Worm (Caenorhabditis elegans) whole organism, late embryonic: ENCODE results near the gene ZK1248.17.
"Not testable (repeated sequence)": the region's sequence is repeated elsewhere in the genome, so short reads cannot be mapped to it uniquely, and the experiment has no call there.

Experiments
- C08G9.2 ChIP-seq: sonication (generic microtip); optimal IDR thresholded peaks from 2 replicates; lab custom pipeline; 2016; ENCODE audit warnings: mild to moderate bottlenecking, missing genetic modification characterization, moderate library complexity, missing compliant biosample characterization
- C38D4.7 ChIP-seq: fragments of 200-800 bp; sonication (Bioruptor generic); optimal IDR thresholded peaks from 2 replicates; lab custom pipeline; 2018; ENCODE audit warnings: mild to moderate bottlenecking, missing genetic modification characterization, moderate library complexity, missing compliant biosample characterization
- K09A11.1 ChIP-seq: sonication (generic microtip); optimal IDR thresholded peaks from 2 replicates; lab custom pipeline; 2017; ENCODE audit warnings: antibody characterized with exemption, mild to moderate bottlenecking, missing genetic modification characterization, missing compliant biosample characterization; ENCODE audit not compliant: insufficient read depth
- T23F11.4 ChIP-seq: fragments of 200-800 bp; sonication (Bioruptor generic); optimal IDR thresholded peaks from 2 replicates; lab custom pipeline; 2018; ENCODE audit warnings: mild to moderate bottlenecking, missing genetic modification characterization, missing compliant biosample characterization
- Y22D7AL.16 ChIP-seq: sonication (generic microtip); optimal IDR thresholded peaks from 2 replicates; lab custom pipeline; 2016; ENCODE audit warnings: missing genetic modification characterization, missing compliant biosample characterization
- ahr-1 ChIP-seq: sonication (generic microtip); optimal IDR thresholded peaks from 2 replicates; lab custom pipeline; 2016; ENCODE audit warnings: missing genetic modification characterization, missing compliant biosample characterization
- ceh-2 ChIP-seq: sonication (generic microtip); optimal IDR thresholded peaks from 2 replicates; lab custom pipeline; 2016; ENCODE audit warnings: missing genotype, missing genetic modification characterization, missing compliant biosample characterization
- ceh-22 ChIP-seq: sonication (generic microtip); optimal IDR thresholded peaks from 2 replicates; lab custom pipeline; 2017; ENCODE audit warnings: missing biosample characterization, missing genetic modification characterization
- ceh-30 ChIP-seq: fragments of 150-350 bp; optimal IDR thresholded peaks from 2 replicates; lab custom pipeline; 2014; ENCODE audit warnings: missing biosample characterization, missing genetic modification characterization
- ceh-34 ChIP-seq: sonication (generic microtip); optimal IDR thresholded peaks from 2 replicates; lab custom pipeline; 2016; ENCODE audit warnings: mild to moderate bottlenecking, missing genetic modification characterization, missing compliant biosample characterization
- ceh-6 ChIP-seq: fragments of 200-800 bp; sonication (Bioruptor generic); optimal IDR thresholded peaks from 2 replicates; lab custom pipeline; 2018; ENCODE audit warnings: mild to moderate bottlenecking, missing genetic modification characterization, missing compliant biosample characterization
- ceh-9 ChIP-seq: sonication (generic microtip); optimal IDR thresholded peaks from 2 replicates; lab custom pipeline; 2016; ENCODE audit warnings: mild to moderate bottlenecking, missing genetic modification characterization, inconsistent platforms, missing compliant biosample characterization
- dmd-4 ChIP-seq: sonication (generic microtip); optimal IDR thresholded peaks from 2 replicates; lab custom pipeline; 2016; ENCODE audit warnings: borderline replicate concordance, missing genetic modification characterization, missing compliant biosample characterization
- dve-1 ChIP-seq: sonication (generic microtip); optimal IDR thresholded peaks from 2 replicates; lab custom pipeline; 2017; ENCODE audit warnings: antibody characterized with exemption, mild to moderate bottlenecking, missing genetic modification characterization, missing compliant biosample characterization
- elt-2 ChIP-seq: sonication (generic microtip); optimal IDR thresholded peaks from 2 replicates; lab custom pipeline; 2016; ENCODE audit warnings: missing genetic modification reagents, missing genetic modification characterization, missing compliant biosample characterization
- ets-4 ChIP-seq: sonication (generic microtip); optimal IDR thresholded peaks from 2 replicates; lab custom pipeline; 2016; ENCODE audit warnings: missing genetic modification characterization, missing compliant biosample characterization
- eyg-1 ChIP-seq: sonication (generic microtip); optimal IDR thresholded peaks from 2 replicates; lab custom pipeline; 2016; ENCODE audit warnings: missing genotype, missing genetic modification characterization, missing compliant biosample characterization
- fkh-10 ChIP-seq: fragments of 150-350 bp; optimal IDR thresholded peaks from 2 replicates; lab custom pipeline; 2014; ENCODE audit warnings: missing biosample characterization, missing genetic modification reagents, missing genetic modification characterization
- fkh-6 ChIP-seq: sonication (generic microtip); optimal IDR thresholded peaks from 2 replicates; lab custom pipeline; 2016; ENCODE audit warnings: missing genetic modification characterization, missing compliant biosample characterization
- hlh-30 ChIP-seq: sonication (generic microtip); optimal IDR thresholded peaks from 2 replicates; lab custom pipeline; 2017; ENCODE audit warnings: antibody characterized with exemption, missing genetic modification characterization, missing compliant biosample characterization; ENCODE audit not compliant: insufficient read depth
- hlh-8 ChIP-seq: sonication (generic microtip); optimal IDR thresholded peaks from 2 replicates; lab custom pipeline; 2016; ENCODE audit warnings: missing genotype, missing genetic modification characterization, missing compliant biosample characterization
- lin-11 ChIP-seq: fragments of 200-800 bp; sonication (Bioruptor generic); optimal IDR thresholded peaks from 2 replicates; lab custom pipeline; 2018; ENCODE audit warnings: mild to moderate bottlenecking, missing genetic modification characterization, missing compliant biosample characterization
- madf-2 ChIP-seq: sonication (generic microtip); optimal IDR thresholded peaks from 2 replicates; lab custom pipeline; 2017; ENCODE audit warnings: missing genetic modification characterization, missing compliant biosample characterization
- nfya-1 ChIP-seq: sonication (generic microtip); optimal IDR thresholded peaks from 2 replicates; lab custom pipeline; 2017; ENCODE audit warnings: missing genetic modification characterization, mild to moderate bottlenecking, missing compliant biosample characterization, antibody characterized with exemption, moderate library complexity
- nhr-11 ChIP-seq: fragments of 150-350 bp; optimal IDR thresholded peaks from 2 replicates; lab custom pipeline; 2014; ENCODE audit warnings: missing biosample characterization, missing genetic modification characterization
- nhr-232 ChIP-seq: sonication (generic microtip); optimal IDR thresholded peaks from 2 replicates; lab custom pipeline; 2016; ENCODE audit warnings: missing genetic modification characterization, missing compliant biosample characterization
- npax-4 ChIP-seq: sonication (generic microtip); optimal IDR thresholded peaks from 2 replicates; lab custom pipeline; 2016; ENCODE audit warnings: missing genetic modification characterization, missing compliant biosample characterization
- odd-2 ChIP-seq: sonication (generic microtip); optimal IDR thresholded peaks from 2 replicates; lab custom pipeline; 2017; ENCODE audit warnings: antibody characterized with exemption, mild to moderate bottlenecking, missing genetic modification characterization, missing compliant biosample characterization
- pag-3 ChIP-seq: sonication (generic microtip); optimal IDR thresholded peaks from 2 replicates; lab custom pipeline; 2016; ENCODE audit warnings: missing compliant biosample characterization, missing genetic modification characterization, borderline replicate concordance
- pax-1 ChIP-seq: fragments of 150-350 bp; optimal IDR thresholded peaks from 2 replicates; lab custom pipeline; 2014; ENCODE audit warnings: missing biosample characterization, missing genetic modification characterization
- pha-4 ChIP-seq: fragments of 150-350 bp; optimal IDR thresholded peaks from 2 replicates; lab custom pipeline; 2018; ENCODE audit warnings: missing biosample characterization, missing genetic modification reagents, missing genetic modification characterization
- ref-2 ChIP-seq: sonication (generic microtip); optimal IDR thresholded peaks from 2 replicates; lab custom pipeline; 2016; ENCODE audit warnings: missing genetic modification characterization, missing compliant biosample characterization
- rnt-1 ChIP-seq: sonication (generic microtip); optimal IDR thresholded peaks from 2 replicates; lab custom pipeline; 2016; ENCODE audit warnings: missing genetic modification characterization, missing compliant biosample characterization
- sox-2 ChIP-seq: fragments of 200-800 bp; sonication (Bioruptor generic); IDR thresholded peaks from 2 replicates; pipeline ENCODE4 v1.3.6; 2022; ENCODE audit warnings: missing genetic modification reagents, missing genetic modification characterization, missing compliant biosample characterization
- syd-9 ChIP-seq: sonication (generic microtip); optimal IDR thresholded peaks from 2 replicates; lab custom pipeline; 2016; ENCODE audit warnings: mild to moderate bottlenecking, missing genetic modification characterization, moderate library complexity, missing compliant biosample characterization
- ttx-3 ChIP-seq: sonication (generic microtip); optimal IDR thresholded peaks from 2 replicates; lab custom pipeline; 2016; ENCODE audit warnings: missing genetic modification reagents, missing genetic modification characterization, missing compliant biosample characterization
- unc-3 ChIP-seq, 2 experiments: fragments of 200-800 bp in 1 of 2; sonication (Bioruptor generic) in 1 of 2; sonication (generic microtip) in 1 of 2; conservative IDR thresholded peaks in 1 of 2; optimal IDR thresholded peaks in 1 of 2; 2 replicates each; pipeline versions ENCODE4 v1.3.6 to Lab custom; 2016 to 2022; ENCODE audit warnings: missing compliant biosample characterization in 2 of 2, missing genetic modification characterization in 2 of 2, missing genetic modification reagents in 1 of 2
- unc-42 ChIP-seq: sonication (generic microtip); optimal IDR thresholded peaks from 2 replicates; lab custom pipeline; 2016; ENCODE audit warnings: missing genotype, missing genetic modification characterization, missing compliant biosample characterization
- unc-55 ChIP-seq: sonication (generic microtip); optimal IDR thresholded peaks from 2 replicates; lab custom pipeline; 2017; ENCODE audit warnings: missing biosample characterization, missing genetic modification reagents, missing genetic modification characterization
- unc-86 ChIP-seq: sonication (generic microtip); optimal IDR thresholded peaks from 2 replicates; lab custom pipeline; 2016; ENCODE audit warnings: missing genetic modification characterization, missing compliant biosample characterization
- zip-5 ChIP-seq: sonication (generic microtip); optimal IDR thresholded peaks from 2 replicates; lab custom pipeline; 2016; ENCODE audit warnings: missing genetic modification characterization, missing compliant biosample characterization
- ztf-16 ChIP-seq: sonication (generic microtip); optimal IDR thresholded peaks from 2 replicates; lab custom pipeline; 2017; ENCODE audit warnings: missing genetic modification characterization, missing compliant biosample characterization

The ZK1248.17 gene

DNA sequence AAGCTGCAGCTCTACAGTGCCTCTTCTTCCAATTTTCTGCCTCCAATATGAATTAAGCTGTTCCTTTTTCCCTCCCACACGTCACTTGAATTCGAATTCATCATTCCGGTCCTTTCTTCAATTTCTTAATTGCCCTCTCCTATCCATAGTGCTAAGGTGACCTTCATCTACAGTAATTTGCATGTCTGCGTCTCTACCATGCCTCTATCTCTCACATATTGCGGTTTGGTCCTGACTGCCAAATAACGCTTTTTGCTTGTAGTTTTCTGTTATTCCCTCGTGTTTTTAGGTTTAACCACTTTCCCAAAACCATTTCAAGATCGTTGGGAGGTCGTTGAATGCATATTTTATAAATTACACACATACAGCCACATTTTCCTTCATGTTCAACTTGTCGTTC lies 35.3 kb upstream of the ZK1248.17 start:
- no peak for TF ChIP-seq ttx-3 (tag; lab: Kevin White, UChicago)
- TF ChIP-seq ceh-2 (tag; lab: Kevin White, UChicago) = no peak
- TF ChIP-seq dve-1 (tag; lab: Kevin White, UChicago) = no peak
- TF ChIP-seq ceh-30 (tag; lab: Kevin White, UChicago) = no peak
- no peak for TF ChIP-seq ref-2 (tag; lab: Kevin White, UChicago)
- TF ChIP-seq unc-55 (GFP tag; lab: Kevin White, UChicago) = no peak
- no peak for TF ChIP-seq ceh-6 (GFP tag; lab: Kevin White, UChicago)
- TF ChIP-seq dmd-4 (tag; lab: Kevin White, UChicago) = no peak
- no peak for TF ChIP-seq pax-1 (tag; lab: Kevin White, UChicago)
- no peak for TF ChIP-seq ets-4 (tag; lab: Kevin White, UChicago)
- no peak for TF ChIP-seq fkh-6 (tag; lab: Kevin White, UChicago)
- no peak for TF ChIP-seq unc-86
- no peak for TF ChIP-seq odd-2
- no peak for TF ChIP-seq T23F11.4
- no peak for TF ChIP-seq fkh-10

DNA sequence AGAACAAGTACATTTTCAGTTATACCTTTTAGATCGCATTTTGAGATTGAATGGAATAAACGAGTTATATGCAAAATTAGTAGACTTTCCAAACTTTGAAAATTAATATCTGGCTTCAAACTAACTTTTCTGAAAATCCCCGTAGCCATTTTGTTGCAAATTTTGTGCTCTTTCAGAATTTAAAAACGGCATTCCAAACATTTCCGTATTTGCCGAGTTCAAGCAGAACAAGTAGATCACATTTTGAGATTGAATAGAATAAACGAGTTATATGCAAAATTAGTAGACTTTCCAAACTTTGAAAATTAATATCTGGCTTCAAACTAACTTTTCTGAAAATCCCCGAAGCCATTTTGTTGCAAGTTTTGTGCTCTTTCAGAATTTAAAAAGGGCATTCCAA lies 31.2 kb upstream of the ZK1248.17 start, which contains the start of gene F55C12.2:
TSS of gene F55C12.2 (plus strand) at position 301 of the 400 bp plus-strand sequence.
- not testable (repeated sequence) for TF ChIP-seq sox-2 (GFP tag; lab: Robert Waterston, UW); nfya-1; ztf-16 (tag; lab: Kevin White, UChicago)
- TF ChIP-seq, all 69 proteins: peak for 0; not testable (repeated sequence) for 69

DNA sequence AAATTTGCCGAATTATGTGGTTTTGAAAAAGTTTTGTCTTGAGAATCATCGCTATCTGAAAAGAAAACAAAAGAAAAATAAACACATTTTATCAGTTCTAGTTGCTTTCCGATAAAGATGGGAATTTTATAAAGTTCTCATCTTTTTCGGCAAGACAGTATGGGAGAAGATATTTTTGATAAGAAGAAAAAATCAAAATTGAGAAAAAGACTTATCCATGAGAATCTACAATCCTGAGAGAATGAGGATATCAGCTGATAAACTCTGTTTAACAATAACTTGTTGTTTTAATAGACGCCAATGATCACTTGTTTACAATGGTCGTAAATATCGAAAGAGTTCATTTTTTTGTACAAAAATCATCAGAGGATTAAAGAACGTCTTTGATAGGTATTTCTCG lies 30.7 kb upstream of the ZK1248.17 start, which contains the start of gene F55C12.6:
TSS of gene F55C12.6 (minus strand) at position 101 of the 400 bp plus-strand sequence.
- no peak for TF ChIP-seq unc-42 (tag; lab: Kevin White, UChicago)

DNA sequence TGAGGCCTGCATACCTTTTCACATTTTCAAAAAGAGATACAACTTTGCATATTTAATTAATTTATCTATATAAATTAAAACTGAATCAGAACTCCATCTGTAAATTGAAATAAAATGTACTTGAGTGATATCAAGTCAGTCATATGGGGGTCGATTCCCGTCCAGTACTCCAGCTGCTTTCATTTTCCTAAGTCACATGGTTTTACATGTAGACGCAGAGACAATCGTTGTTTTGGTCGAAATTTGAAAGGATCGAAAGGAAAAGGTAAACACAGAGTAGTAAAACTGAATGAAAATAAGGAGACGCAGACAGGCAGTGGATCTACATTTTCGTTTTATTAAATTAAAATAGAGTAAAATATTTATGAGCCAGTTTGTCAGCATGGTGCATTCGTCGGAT lies 28.8 kb upstream of the ZK1248.17 start:
- no peak for TF ChIP-seq fkh-10
- TF ChIP-seq hlh-30 (tag; lab: Kevin White, UChicago) = peak; percentile 77
- TF ChIP-seq, all 69 proteins: peak for 1

DNA sequence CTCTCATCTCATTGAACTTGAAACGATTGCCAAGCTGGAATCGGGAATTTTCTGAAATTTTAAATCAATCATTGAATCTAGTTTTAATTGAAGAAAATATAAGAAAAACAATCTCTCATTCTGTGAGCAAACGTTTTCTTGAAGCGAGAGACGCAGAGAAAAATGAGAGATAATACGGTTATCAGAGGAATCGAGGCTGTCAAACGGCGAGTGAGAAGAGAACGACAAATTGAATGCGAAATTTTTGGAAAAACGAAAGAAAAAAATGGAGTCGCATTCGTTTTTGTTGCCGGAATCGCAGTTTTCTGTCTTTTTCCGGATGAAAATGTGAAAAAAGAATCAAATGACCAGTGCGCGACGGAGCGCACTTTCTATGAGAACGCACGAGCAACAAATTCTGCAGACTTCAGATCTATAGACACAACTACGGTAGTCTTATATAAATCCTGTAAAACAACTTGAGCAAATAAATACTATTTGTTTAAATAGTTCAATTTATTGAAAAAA lies 28.3 kb upstream of the ZK1248.17 start, which contains the start of gene tex-2:
TSS of gene tex-2 (minus strand) at position 51 of the 507 bp plus-strand sequence.
- peak; percentile 63 for TF ChIP-seq unc-42 (tag; lab: Kevin White, UChicago)
- TF ChIP-seq nhr-11 = no peak
- TF ChIP-seq elt-2 (tag; lab: Kevin White, UChicago) = peak; percentile 70
- TF ChIP-seq fkh-6 (tag; lab: Kevin White, UChicago) = no peak
- TF ChIP-seq fkh-10 = no peak
- no peak for TF ChIP-seq dmd-4 (tag; lab: Kevin White, UChicago)
- TF ChIP-seq unc-86 = no peak
- no peak for TF ChIP-seq pag-3 (tag; lab: Kevin White, UChicago)
- TF ChIP-seq nhr-232 = no peak
- TF ChIP-seq lin-11 = no peak
- no peak for TF ChIP-seq C38D4.7
- TF ChIP-seq npax-4 (tag; lab: Kevin White, UChicago) = no peak
- TF ChIP-seq ceh-22 (tag; lab: Kevin White, UChicago) = no peak
- TF ChIP-seq ceh-2 (tag; lab: Kevin White, UChicago) = peak; percentile 14
- TF ChIP-seq ztf-16 (tag; lab: Kevin White, UChicago) = peak; percentile 39
- no peak for TF ChIP-seq unc-3 (GFP tag; conservative IDR thresholded peaks at IDR 0.05; lab: Robert Waterston, UW)
- no peak for TF ChIP-seq unc-3 (tag; optimal IDR thresholded peaks at IDR 0.05; lab: Kevin White, UChicago)
- no peak for TF ChIP-seq madf-2 (tag; lab: Kevin White, UChicago)
- no peak for TF ChIP-seq hlh-30 (tag; lab: Kevin White, UChicago)
- TF ChIP-seq pha-4 (tag; lab: Kevin White, UChicago) = no peak
- peak; percentile 47 for TF ChIP-seq zip-5 (tag; lab: Kevin White, UChicago)
- no peak for TF ChIP-seq eyg-1 (tag; lab: Kevin White, UChicago)
- peak; percentile 31 for TF ChIP-seq C08G9.2 (tag; lab: Kevin White, UChicago)
- TF ChIP-seq K09A11.1 (tag; lab: Kevin White, UChicago) = no peak
- no peak for TF ChIP-seq rnt-1 (tag; lab: Kevin White, UChicago)
- TF ChIP-seq syd-9 = no peak
- TF ChIP-seq unc-55 (GFP tag; lab: Kevin White, UChicago) = no peak
- no peak for TF ChIP-seq Y22D7AL.16 (tag; lab: Kevin White, UChicago)
- TF ChIP-seq odd-2 = no peak
- no peak for TF ChIP-seq ceh-34 (tag; lab: Kevin White, UChicago)
- TF ChIP-seq hlh-8 (tag; lab: Kevin White, UChicago) = no peak
- no peak for TF ChIP-seq ahr-1 (tag; lab: Kevin White, UChicago)
- TF ChIP-seq ceh-9 (tag; lab: Kevin White, UChicago) = no peak
